Worm (Caenorhabditis elegans) whole organism, young adult: ENCODE data around the gene clec-56.

Source experiments
- F22D6.2 ChIP-seq: sonication (generic microtip); optimal IDR thresholded peaks from 2 replicates; lab custom pipeline; 2016; ENCODE audit warnings: mild to moderate bottlenecking, missing genetic modification characterization, missing compliant biosample characterization
- F33H1.4 ChIP-seq: fragments of 200-800 bp; sonication (Bioruptor generic); IDR thresholded peaks from 2 replicates; pipeline ENCODE4 v1.3.6; 2022; ENCODE audit warnings: missing genetic modification reagents, missing genetic modification characterization, missing compliant biosample characterization
- F52B5.7 ChIP-seq: sonication (generic microtip); optimal IDR thresholded peaks from 2 replicates; lab custom pipeline; 2016; ENCODE audit warnings: mild to moderate bottlenecking, missing genetic modification characterization, missing compliant biosample characterization
- F55B11.4 ChIP-seq: sonication (generic microtip); optimal IDR thresholded peaks from 2 replicates; lab custom pipeline; 2016; ENCODE audit warnings: missing compliant biosample characterization, missing genetic modification characterization, borderline replicate concordance; ENCODE audit not compliant: insufficient read depth
- F57A8.1 ChIP-seq: fragments of 200-800 bp; sonication (Bioruptor generic); optimal IDR thresholded peaks from 2 replicates; lab custom pipeline; 2018; ENCODE audit warnings: mild to moderate bottlenecking, missing genetic modification characterization, moderate library complexity, missing compliant biosample characterization
- K12H6.12 ChIP-seq: fragments of 200-800 bp; sonication (Bioruptor generic); optimal IDR thresholded peaks from 2 replicates; lab custom pipeline; 2018; ENCODE audit warnings: mild to moderate bottlenecking, missing genetic modification characterization, missing compliant biosample characterization
- T26A5.8 ChIP-seq: sonication (generic microtip); optimal IDR thresholded peaks from 2 replicates; lab custom pipeline; 2016; ENCODE audit warnings: missing genetic modification characterization, missing compliant biosample characterization
- Y53F4B.3 ChIP-seq: fragments of 200-800 bp; sonication (Bioruptor generic); IDR thresholded peaks from 2 replicates; pipeline ENCODE4 v1.3.6; 2022; ENCODE audit warnings: missing genetic modification reagents, missing genetic modification characterization, missing compliant biosample characterization
- Y67H2A.10 ChIP-seq: fragments of 200-800 bp; sonication (Bioruptor generic); conservative IDR thresholded peaks from 2 replicates; pipeline ENCODE4 v1.3.6; 2022; ENCODE audit warnings: missing genetic modification reagents, missing genetic modification characterization, missing compliant biosample characterization
- athp-1 ChIP-seq: sonication (generic microtip); optimal IDR thresholded peaks from 2 replicates; lab custom pipeline; 2017; ENCODE audit warnings: mild to moderate bottlenecking, missing genetic modification characterization, missing compliant biosample characterization
- bed-1 ChIP-seq: fragments of 200-800 bp; sonication (Bioruptor generic); IDR thresholded peaks from 2 replicates; pipeline ENCODE4 v1.3.6; 2022; ENCODE audit warnings: missing genetic modification reagents, missing genetic modification characterization, missing compliant biosample characterization
- ceh-27 ChIP-seq: fragments of 200-800 bp; sonication (Bioruptor generic); optimal IDR thresholded peaks from 2 replicates; lab custom pipeline; 2018; ENCODE audit warnings: mild to moderate bottlenecking, missing genetic modification characterization, moderate library complexity, missing compliant biosample characterization
- ceh-58 ChIP-seq: fragments of 200-800 bp; sonication (Bioruptor generic); IDR thresholded peaks from 2 replicates; pipeline ENCODE4 v1.3.6; 2022; ENCODE audit warnings: missing genetic modification characterization, missing compliant biosample characterization
- ceh-91 ChIP-seq: fragments of 200-800 bp; sonication (Bioruptor generic); IDR thresholded peaks from 2 replicates; pipeline ENCODE4 v1.3.6; 2022; ENCODE audit warnings: missing genetic modification reagents, missing genetic modification characterization, missing compliant biosample characterization
- efl-1 ChIP-seq: fragments of 150-350 bp; optimal IDR thresholded peaks from 2 replicates; lab custom pipeline; 2014; ENCODE audit warnings: missing biosample characterization, missing genetic modification reagents, missing genetic modification characterization
- fkh-3 ChIP-seq: sonication (generic microtip); optimal IDR thresholded peaks from 2 replicates; lab custom pipeline; 2016; ENCODE audit warnings: mild to moderate bottlenecking, missing genetic modification characterization, missing compliant biosample characterization
- hmg-1.2 ChIP-seq: fragments of 200-800 bp; sonication (Bioruptor generic); IDR thresholded peaks from 2 replicates; pipeline ENCODE4 v1.3.6; 2022; ENCODE audit warnings: missing genetic modification reagents, missing genetic modification characterization, missing compliant biosample characterization
- hrde-1 ChIP-seq: sonication (generic microtip); optimal IDR thresholded peaks from 2 replicates; lab custom pipeline; 2016; ENCODE audit warnings: missing genetic modification characterization, mild to moderate bottlenecking, missing compliant biosample characterization, moderate library complexity, missing genotype, missing genetic modification reagents, borderline replicate concordance
- lsl-1 ChIP-seq: fragments of 200-800 bp; sonication (Bioruptor generic); optimal IDR thresholded peaks from 2 replicates; lab custom pipeline; 2018; ENCODE audit warnings: mild to moderate bottlenecking, missing genetic modification characterization, moderate library complexity, missing compliant biosample characterization
- madf-3 ChIP-seq: fragments of 200-800 bp; sonication (Bioruptor generic); IDR thresholded peaks from 2 replicates; pipeline ENCODE4 v1.3.6; 2022; ENCODE audit warnings: missing genetic modification reagents, missing genetic modification characterization, missing compliant biosample characterization
- madf-8 ChIP-seq: fragments of 200-800 bp; sonication (Bioruptor generic); conservative IDR thresholded peaks from 2 replicates; pipeline ENCODE4 v1.3.6; 2022; ENCODE audit warnings: missing genetic modification reagents, missing genetic modification characterization, missing compliant biosample characterization
- nfya-1 ChIP-seq: sonication (generic microtip); optimal IDR thresholded peaks from 2 replicates; lab custom pipeline; 2017; ENCODE audit warnings: antibody characterized with exemption, missing compliant biosample characterization, missing genetic modification characterization, borderline replicate concordance; ENCODE audit not compliant: insufficient read depth
- nfya-2 ChIP-seq: fragments of 200-800 bp; sonication (Bioruptor generic); IDR thresholded peaks from 2 replicates; pipeline ENCODE4 v1.3.6; 2022; ENCODE audit warnings: missing genetic modification reagents, missing genetic modification characterization, missing compliant biosample characterization
- nfyb-1 ChIP-seq: fragments of 200-800 bp; sonication (Bioruptor generic); IDR thresholded peaks from 2 replicates; pipeline ENCODE4 v1.3.6; 2022; ENCODE audit warnings: missing genetic modification reagents, missing genetic modification characterization, missing compliant biosample characterization
- nhr-120 ChIP-seq: fragments of 200-800 bp; sonication (Bioruptor generic); IDR thresholded peaks from 2 replicates; pipeline ENCODE4 v1.3.6; 2022; ENCODE audit warnings: missing genetic modification characterization, missing compliant biosample characterization
- nhr-27 ChIP-seq: fragments of 200-800 bp; sonication (Bioruptor generic); optimal IDR thresholded peaks from 2 replicates; lab custom pipeline; 2018; ENCODE audit warnings: mild to moderate bottlenecking, missing genetic modification characterization, moderate library complexity, missing compliant biosample characterization
- pha-4 ChIP-seq: fragments of 150-350 bp; sonication (generic microtip); optimal IDR thresholded peaks from 2 replicates; lab custom pipeline; 2014; ENCODE audit warnings: missing biosample characterization, missing genetic modification reagents, missing genetic modification characterization
- rpc-1 ChIP-seq, 2 experiments: fragments of 150-350 bp in 1 of 2; sonication (generic microtip) in 1 of 2; optimal IDR thresholded peaks; 2 replicates each; lab custom pipeline; 2014 to 2018; ENCODE audit warnings: missing biosample characterization in 1 of 2, missing genetic modification characterization in 1 of 2, missing genetic modification reagents in 1 of 2, missing genotype in 1 of 2
- snpc-1.1 ChIP-seq: sonication (generic microtip); optimal IDR thresholded peaks from 2 replicates; lab custom pipeline; 2017; ENCODE audit warnings: missing genetic modification characterization, mild to moderate bottlenecking, missing compliant biosample characterization, antibody characterized with exemption, moderate library complexity, missing genotype, missing genetic modification reagents; ENCODE audit not compliant: insufficient read depth
- ztf-25 ChIP-seq: fragments of 200-800 bp; sonication (Bioruptor generic); IDR thresholded peaks from 2 replicates; pipeline ENCODE4 v1.3.6; 2022; ENCODE audit warnings: missing genetic modification reagents, missing genetic modification characterization, missing compliant biosample characterization
- ztf-6 ChIP-seq: fragments of 200-800 bp; sonication (Bioruptor generic); IDR thresholded peaks from 2 replicates; pipeline ENCODE4 v1.3.6; 2022; ENCODE audit warnings: missing genetic modification reagents, missing genetic modification characterization, missing compliant biosample characterization

Gene clec-56

DNA sequence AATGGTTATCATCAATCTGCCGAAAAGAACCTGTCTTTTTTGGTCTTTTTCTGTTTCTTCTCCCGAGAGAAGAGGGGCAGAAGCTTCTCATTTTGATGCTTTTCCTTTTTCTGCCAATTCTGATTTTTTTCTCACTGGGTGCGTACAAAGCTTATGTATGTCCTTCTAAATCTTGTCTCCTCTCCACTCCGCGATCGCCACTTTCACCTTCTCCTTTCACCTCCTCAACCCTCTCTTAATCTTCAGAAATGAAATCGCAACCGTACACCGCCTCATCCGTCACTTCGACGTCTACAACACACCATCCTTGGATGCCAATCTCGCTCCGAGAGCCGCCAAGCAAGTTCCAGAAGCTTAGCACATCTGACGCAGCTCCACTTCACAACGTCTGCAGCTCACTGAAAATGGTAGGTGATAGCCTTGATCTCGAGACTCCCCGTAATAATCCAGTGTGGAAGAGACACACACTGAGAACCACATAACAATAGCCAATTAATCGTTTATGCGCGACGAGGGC is 33.9 kb downstream of the clec-56 start, which contains the start of gene R02D5.1:
TSS of gene R02D5.1 (plus strand) at position 245 of the 517 bp plus-strand sequence.
- no peak for TF ChIP-seq F33H1.4 (GFP tag; lab: Robert Waterston, UW)
- 0 out of 2 replicates have a peak, but pooled peaks have one; percentile 48 for TF ChIP-seq ztf-25 (GFP tag; lab: Robert Waterston, UW)
- TF ChIP-seq efl-1 (GFP tag; lab: Kevin White, UChicago), result no peak

DNA sequence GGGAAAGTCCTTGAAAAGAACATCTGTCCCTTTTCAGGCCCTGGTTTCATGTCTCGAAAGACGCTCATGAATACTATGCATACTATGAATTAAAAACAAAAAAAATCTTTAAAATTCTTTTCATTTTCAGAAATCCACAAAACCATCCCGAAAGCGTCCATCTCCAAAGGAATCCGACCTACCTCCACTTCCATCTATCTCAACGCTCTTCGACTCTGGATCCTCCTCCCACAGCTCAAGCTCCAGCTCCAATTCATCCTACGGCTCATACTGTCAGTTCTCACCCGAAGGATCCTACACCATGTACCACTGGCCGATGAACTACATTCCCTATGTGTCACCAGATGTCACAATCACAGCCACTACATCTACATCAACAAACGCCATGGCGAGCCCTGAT is 34.4 kb downstream of the clec-56 start:
- TF ChIP-seq madf-8, result no peak
- no peak for TF ChIP-seq athp-1 (tag; lab: Kevin White, UChicago)

DNA sequence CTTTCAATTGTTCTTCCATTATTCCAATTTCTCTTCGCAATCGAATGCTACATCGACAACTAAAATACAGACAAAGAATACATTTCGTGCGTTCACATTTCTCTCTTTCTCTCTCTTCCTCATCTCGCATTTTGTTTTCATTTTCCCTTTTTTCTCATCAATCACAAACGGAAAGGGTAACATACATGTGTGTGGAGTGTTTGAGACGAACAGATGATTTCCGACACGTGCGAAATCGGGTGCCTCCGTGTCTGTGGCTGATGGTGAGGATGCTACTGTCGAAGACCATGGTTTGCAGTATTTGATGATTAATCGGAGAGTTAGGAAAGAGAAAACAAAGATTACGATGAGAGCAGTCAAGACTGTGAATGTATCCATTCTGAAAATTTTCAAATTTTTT is 36.5 kb downstream of the clec-56 start, which contains the start of gene R02D5.9:
TSS of gene R02D5.9 (minus strand) at position 378 of the 400 bp plus-strand sequence.
- no peak for TF ChIP-seq F52B5.7 (tag; lab: Kevin White, UChicago)
- TF ChIP-seq ceh-91 (GFP tag; lab: Robert Waterston, UW), result no peak
- TF ChIP-seq nhr-27 (tag; lab: Kevin White, UChicago), result no peak
- TF ChIP-seq nhr-120, result no peak
- TF ChIP-seq lsl-1 (GFP tag; lab: Kevin White, UChicago), result no peak

DNA sequence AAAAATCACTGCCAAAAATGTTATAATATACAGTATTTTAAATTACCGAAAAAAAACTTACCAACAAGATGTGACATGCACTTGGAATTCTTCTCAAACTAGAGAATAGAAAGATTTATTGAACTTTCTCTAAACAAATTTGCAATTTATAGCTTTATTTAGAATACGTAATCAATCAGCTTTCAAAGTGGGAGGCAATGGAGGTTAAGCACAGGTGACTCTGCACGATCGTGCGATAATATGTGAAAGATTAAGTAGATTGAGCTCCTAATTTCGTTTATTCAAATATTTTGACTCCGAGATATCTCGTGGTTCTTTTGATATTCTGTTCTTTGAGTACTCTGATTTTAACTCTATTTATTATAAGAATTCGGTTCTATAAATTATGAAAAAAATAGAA is 43.8 kb downstream of the clec-56 start, which contains the start of gene R02D5.6:
TSS of gene R02D5.6 (minus strand) at position 101 of the 400 bp plus-strand sequence.
- TF ChIP-seq ztf-6 (GFP tag; lab: Robert Waterston, UW) (no peak), nfyb-1 (GFP tag; lab: Robert Waterston, UW) (no peak), lsl-1 (GFP tag; lab: Kevin White, UChicago) (no peak), F57A8.1 (GFP tag; lab: Kevin White, UChicago) (no peak), bed-1 (GFP tag; lab: Robert Waterston, UW) (no peak), K12H6.12 (tag; lab: Kevin White, UChicago) (no peak), ceh-27 (no peak), pha-4 (tag; lab: Kevin White, UChicago) (no peak), T26A5.8 (no peak), F22D6.2 (no peak)

DNA sequence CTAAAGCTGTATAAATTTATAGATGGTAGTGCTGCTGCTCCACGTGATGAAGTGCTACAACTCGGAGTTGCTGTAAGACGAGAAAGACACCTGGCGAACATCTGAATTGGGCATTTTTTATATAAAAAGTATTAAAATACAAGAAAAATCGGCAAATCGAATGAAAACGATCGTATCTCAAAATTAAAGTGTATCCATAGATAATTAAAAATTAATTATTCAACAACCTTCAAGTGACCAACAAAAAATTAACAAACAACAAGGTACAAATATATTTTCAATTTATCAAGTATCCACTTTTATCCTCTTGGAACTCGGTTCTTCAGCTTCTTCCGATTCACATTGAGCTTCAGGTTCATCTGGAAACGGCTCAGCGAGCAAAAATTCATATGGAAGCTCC is 45.1 kb downstream of the clec-56 start, which contains the start of gene R02D5.8:
TSS of gene R02D5.8 (minus strand) at position 101 of the 400 bp plus-strand sequence.
- TF ChIP-seq efl-1 (GFP tag; lab: Kevin White, UChicago), result no peak
- TF ChIP-seq, all 124 proteins: peak for 0

DNA sequence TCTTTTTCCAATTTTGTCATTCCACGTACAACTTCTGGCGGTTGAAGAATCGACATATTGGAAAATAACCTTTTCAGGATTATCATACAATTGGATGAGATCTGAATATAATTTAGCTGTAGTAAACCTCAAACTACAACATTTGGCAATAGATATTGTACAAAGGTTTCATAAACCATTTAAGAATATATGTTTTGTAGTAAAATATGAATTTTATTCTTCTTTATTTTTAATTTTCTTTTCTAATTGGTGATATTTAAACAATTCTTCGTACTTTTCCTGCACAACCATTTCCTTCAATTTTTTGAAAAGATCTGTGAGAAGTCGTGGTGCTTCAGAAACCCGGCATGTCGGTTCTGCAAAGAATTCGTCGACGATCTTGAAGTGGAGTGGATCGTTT is 46.8 kb downstream of the clec-56 start, which contains the start of gene C53A5.17:
TSS of gene C53A5.17 (minus strand) at position 101 of the 400 bp plus-strand sequence.
- TF ChIP-seq hmg-1.2 (GFP tag; lab: Robert Waterston, UW) (no peak), F55B11.4 (tag; lab: Kevin White, UChicago) (no peak), Y53F4B.3 (GFP tag; lab: Robert Waterston, UW) (no peak), nfya-1 (tag; lab: Kevin White, UChicago) (no peak), athp-1 (tag; lab: Kevin White, UChicago) (no peak), hrde-1 (no peak), pha-4 (tag; lab: Kevin White, UChicago) (no peak), efl-1 (GFP tag; lab: Kevin White, UChicago) (no peak), ceh-58 (GFP tag; lab: Robert Waterston, UW) (no peak), nfya-2 (no peak), fkh-3 (tag; lab: Kevin White, UChicago) (no peak), nhr-120 (no peak), rpc-1 (optimal IDR thresholded peaks at IDR 0.05; lab: Kevin White, UChicago) (no peak), rpc-1 (tag; optimal IDR thresholded peaks at IDR 0.05; lab: Kevin White, UChicago) (no peak), T26A5.8 (no peak), snpc-1.1 (tag; lab: Kevin White, UChicago) (no peak), Y67H2A.10 (no peak), F57A8.1 (GFP tag; lab: Kevin White, UChicago) (no peak), madf-3 (GFP tag; lab: Robert Waterston, UW) (no peak)
